Worm (Caenorhabditis elegans) whole organism, late embryonic: ENCODE results near the gene W09G12.7.

ENCODE experiments used
- fax-1 ChIP-seq: sonication (generic microtip); optimal IDR thresholded peaks from 2 replicates; lab custom pipeline; 2016; ENCODE audit warnings: missing genotype, missing genetic modification characterization, missing compliant biosample characterization
- fkh-10 ChIP-seq: fragments of 150-350 bp; optimal IDR thresholded peaks from 2 replicates; lab custom pipeline; 2014; ENCODE audit warnings: missing biosample characterization, missing genetic modification reagents, missing genetic modification characterization
- lim-6 ChIP-seq: sonication (generic microtip); optimal IDR thresholded peaks from 2 replicates; lab custom pipeline; 2016; ENCODE audit warnings: missing genetic modification characterization, missing compliant biosample characterization
- lin-11 ChIP-seq: fragments of 200-800 bp; sonication (Bioruptor generic); optimal IDR thresholded peaks from 2 replicates; lab custom pipeline; 2018; ENCODE audit warnings: mild to moderate bottlenecking, missing genetic modification characterization, missing compliant biosample characterization
- madf-2 ChIP-seq: sonication (generic microtip); optimal IDR thresholded peaks from 2 replicates; lab custom pipeline; 2017; ENCODE audit warnings: missing genetic modification characterization, missing compliant biosample characterization
- pat-9 ChIP-seq: fragments of 200-800 bp; sonication (Bioruptor generic); optimal IDR thresholded peaks from 2 replicates; lab custom pipeline; 2018; ENCODE audit warnings: mild to moderate bottlenecking, missing genetic modification characterization, moderate library complexity, missing compliant biosample characterization
- pha-4 ChIP-seq: fragments of 150-350 bp; optimal IDR thresholded peaks from 2 replicates; lab custom pipeline; 2018; ENCODE audit warnings: missing biosample characterization, missing genetic modification reagents, missing genetic modification characterization
- pqm-1 ChIP-seq: sonication (generic microtip); optimal IDR thresholded peaks from 2 replicates; lab custom pipeline; 2016; ENCODE audit warnings: missing genetic modification characterization, missing compliant biosample characterization
- unc-55 ChIP-seq: sonication (generic microtip); optimal IDR thresholded peaks from 2 replicates; lab custom pipeline; 2017; ENCODE audit warnings: missing biosample characterization, missing genetic modification reagents, missing genetic modification characterization
- ztf-16 ChIP-seq: sonication (generic microtip); optimal IDR thresholded peaks from 2 replicates; lab custom pipeline; 2017; ENCODE audit warnings: missing genetic modification characterization, missing compliant biosample characterization

- TF ChIP-seq madf-2 (no peak), pat-9 (tag; lab: Kevin White, UChicago) (no peak), fax-1 (no peak), lin-11 (no peak), lim-6 (tag; lab: Kevin White, UChicago) (no peak), unc-55 (GFP tag; lab: Kevin White, UChicago) (no peak), pha-4 (tag; lab: Kevin White, UChicago) (no peak), fkh-10 (GFP tag; lab: Kevin White, UChicago) (no peak), pqm-1 (tag; lab: Kevin White, UChicago) (no peak), ztf-16 (tag; lab: Kevin White, UChicago) (no peak)
These were observed 13.3 kb upstream of the W09G12.7 start for ce11 chrIV:1215536-1215935.
